Worm (Caenorhabditis elegans): Measurements from ENCODE around the gene srd-48.

- no peak for TF ChIP-seq lin-13 (tag; optimal IDR thresholded peaks at IDR 0.05)
- TF ChIP-seq lsy-2 (tag; optimal IDR thresholded peaks at IDR 0.05): no peak
- TF ChIP-seq nhr-2 (tag; optimal IDR thresholded peaks at IDR 0.05): no peak
- TF ChIP-seq nhr-28 (tag; optimal IDR thresholded peaks at IDR 0.05): no peak
- no peak for TF ChIP-seq elt-1 (tag; optimal IDR thresholded peaks at IDR 0.05; ENCODE audit: borderline replicate concordance, insufficient read depth)
- no peak for TF ChIP-seq mab-5 (tag; optimal IDR thresholded peaks at IDR 0.05)
- no peak for TF ChIP-seq ztf-11 (tag; optimal IDR thresholded peaks at IDR 0.05)
- no peak for TF ChIP-seq snpc-4 (tag; optimal IDR thresholded peaks at IDR 0.05)
- TF ChIP-seq flh-1 (GFP tag; optimal IDR thresholded peaks at IDR 0.05): no peak
- TF ChIP-seq unc-39 (tag; optimal IDR thresholded peaks at IDR 0.05): no peak
- TF ChIP-seq pha-4 (tag; optimal IDR thresholded peaks at IDR 0.05): no peak
These were observed 20.6 kb upstream of the srd-48 start, which contains the start of gene xtr-2 for ce11 chrX:12315268-12315667.
